Fruit fly (Drosophila melanogaster): ENCODE measurements around the gene aus.

The aus gene

dm6 chr3R:21288462-21288861, 60.9 kb downstream of the aus start (continued):
- TF ChIP-seq cad (GFP tag; optimal IDR thresholded peaks at IDR 0.05), result no peak
- no peak for TF ChIP-seq D (optimal IDR thresholded peaks at IDR 0.05)
- TF ChIP-seq D (GFP tag; optimal IDR thresholded peaks at IDR 0.05), result no peak
- TF ChIP-seq CG4404 (GFP tag; IDR thresholded peaks at IDR 0.05), result no peak
- TF ChIP-seq sima (GFP tag; optimal IDR thresholded peaks at IDR 0.05), result no peak
- no peak for TF ChIP-seq jumu (GFP tag; optimal IDR thresholded peaks at IDR 0.05)
- no peak for TF ChIP-seq CG15601 (tag; optimal IDR thresholded peaks at IDR 0.05)
- TF ChIP-seq Atf-2 (GFP tag; optimal IDR thresholded peaks at IDR 0.05), result no peak
- no peak for TF ChIP-seq fd96Cb (tag; optimal IDR thresholded peaks at IDR 0.05)
- peak; percentile 13 for TF ChIP-seq pnt (GFP tag; optimal IDR thresholded peaks at IDR 0.05)
- TF ChIP-seq Xrp1 (GFP tag; IDR thresholded peaks at IDR 0.05), result no peak
- no peak for TF ChIP-seq ash1 (GFP tag; optimal IDR thresholded peaks at IDR 0.05)
- TF ChIP-seq CG10321 (GFP tag; IDR thresholded peaks at IDR 0.05), result no peak
- no peak for TF ChIP-seq tup (GFP tag; optimal IDR thresholded peaks at IDR 0.05)
- TF ChIP-seq CG15269 (tag; optimal IDR thresholded peaks at IDR 0.05), result peak; percentile 43
- TF ChIP-seq row (GFP tag; IDR thresholded peaks at IDR 0.05), result peak; percentile 35; the same call in 1 of the 3 replicates
- TF ChIP-seq MBD-R2 (GFP tag; IDR thresholded peaks at IDR 0.05), result no peak
- peak; percentile 23 for TF ChIP-seq Sox102F (GFP tag; optimal IDR thresholded peaks at IDR 0.05)
- no peak for TF ChIP-seq Kr (GFP tag; optimal IDR thresholded peaks at IDR 0.05)
- no peak for TF ChIP-seq gsb-n (tag; optimal IDR thresholded peaks at IDR 0.05)
- no peak for TF ChIP-seq CG4730 (GFP tag; IDR thresholded peaks at IDR 0.05)
- TF ChIP-seq pan (optimal IDR thresholded peaks at IDR 0.05), result no peak
- TF ChIP-seq pan (GFP tag; optimal IDR thresholded peaks at IDR 0.05 in 1 of 2, IDR thresholded peaks at IDR 0.05 in 1 of 2), result peak in 1 of 2 experiments; percentile 9
- no peak for TF ChIP-seq her (GFP tag; optimal IDR thresholded peaks at IDR 0.05)
- no peak for TF ChIP-seq gro (GFP tag; optimal IDR thresholded peaks at IDR 0.05)
- TF ChIP-seq CG15514 (GFP tag; optimal IDR thresholded peaks at IDR 0.05), result peak; percentile 0
- TF ChIP-seq gcm2 (GFP tag; optimal IDR thresholded peaks at IDR 0.05), result no peak
- TF ChIP-seq dpn (GFP tag; optimal IDR thresholded peaks at IDR 0.05), result peak; percentile 6 to 8
- TF ChIP-seq CG17328 (GFP tag; IDR thresholded peaks at IDR 0.05), result no peak
- no peak for TF ChIP-seq CG5953 (GFP tag; IDR thresholded peaks at IDR 0.05)
- no peak for TF ChIP-seq Tbp (GFP tag; optimal IDR thresholded peaks at IDR 0.05)
- TF ChIP-seq Atf6 (GFP tag; IDR thresholded peaks at IDR 0.05), result no peak
- TF ChIP-seq ssp (GFP tag; IDR thresholded peaks at IDR 0.05), result no peak
- no peak for TF ChIP-seq CG10565 (GFP tag; optimal IDR thresholded peaks at IDR 0.05)
- TF ChIP-seq CG12659 (GFP tag; optimal IDR thresholded peaks at IDR 0.05), result no peak
- no peak for TF ChIP-seq ab (GFP tag; optimal IDR thresholded peaks at IDR 0.05)
- TF ChIP-seq Adf1 (GFP tag; IDR thresholded peaks at IDR 0.05), result no peak
- no peak for TF ChIP-seq Hmx (GFP tag; optimal IDR thresholded peaks at IDR 0.05)
- TF ChIP-seq CG7556 (GFP tag; optimal IDR thresholded peaks at IDR 0.05), result peak; percentile 50
- no peak for TF ChIP-seq onecut (GFP tag; IDR thresholded peaks at IDR 0.05)
- TF ChIP-seq chif (GFP tag; optimal IDR thresholded peaks at IDR 0.05), result no peak
- no peak for TF ChIP-seq Elba2 (GFP tag; optimal IDR thresholded peaks at IDR 0.05)
- TF ChIP-seq zfh2 (GFP tag; optimal IDR thresholded peaks at IDR 0.05), result no peak
- no peak for TF ChIP-seq Camta (GFP tag; optimal IDR thresholded peaks at IDR 0.05)
- TF ChIP-seq chinmo (GFP tag; IDR thresholded peaks at IDR 0.05; ENCODE audit: partially characterized antibody), result no peak
- no peak for TF ChIP-seq ap (GFP tag; IDR thresholded peaks at IDR 0.05)
- no peak for TF ChIP-seq CG33213 (GFP tag; optimal IDR thresholded peaks at IDR 0.05)
- TF ChIP-seq CG17912 (GFP tag; optimal IDR thresholded peaks at IDR 0.05), result no peak
- TF ChIP-seq phol (tag; optimal IDR thresholded peaks at IDR 0.05), result peak; percentile 16
- TF ChIP-seq HLH54F (GFP tag; optimal IDR thresholded peaks at IDR 0.05), result no peak
- TF ChIP-seq CG2202 (tag; optimal IDR thresholded peaks at IDR 0.05), result no peak
- TF ChIP-seq mam (GFP tag; optimal IDR thresholded peaks at IDR 0.05), result no peak
- no peak for TF ChIP-seq shn (GFP tag; optimal IDR thresholded peaks at IDR 0.05)
- no peak for TF ChIP-seq Dref (GFP tag; IDR thresholded peaks at IDR 0.05)

Measured in whole organism, embryonic.